Worm (Caenorhabditis elegans): ENCODE data around the gene C44B12.9.

Gene C44B12.9

DNA sequence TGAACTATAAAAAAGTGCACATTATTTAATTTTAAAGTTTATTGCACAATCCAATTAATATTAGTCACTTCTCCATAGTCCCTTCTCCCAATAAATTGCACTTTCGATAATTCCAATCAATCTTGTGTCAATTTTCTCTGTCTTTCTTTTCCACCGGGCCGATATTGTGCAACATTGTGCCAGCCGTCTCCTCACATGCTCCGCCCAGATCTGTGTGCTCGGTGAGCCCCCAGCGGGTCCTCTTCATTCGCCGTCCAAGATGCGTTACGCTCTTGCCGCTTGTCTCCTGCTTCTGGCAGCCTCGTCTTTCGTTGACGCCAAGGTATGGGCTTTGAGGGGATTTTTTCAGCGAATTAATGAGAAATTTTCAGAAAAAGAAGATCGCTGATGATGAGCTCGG lies 2.8 kb upstream of the C44B12.9 start, which contains the start of gene ost-1 (continued):
- no peak for TF ChIP-seq blmp-1 (tag; optimal IDR thresholded peaks at IDR 0.05)
- no peak for TF ChIP-seq tbx-2 (tag; optimal IDR thresholded peaks at IDR 0.05)
- no peak for TF ChIP-seq nhr-90 (tag; optimal IDR thresholded peaks at IDR 0.05; ENCODE audit: poor library complexity)
- no peak for TF ChIP-seq ztf-4 (tag; optimal IDR thresholded peaks at IDR 0.05)
- no peak for TF ChIP-seq ceh-88 (GFP tag; IDR thresholded peaks at IDR 0.05)
- peak; percentile 11 for TF ChIP-seq nhr-20 (tag; optimal IDR thresholded peaks at IDR 0.05)
- no peak for TF ChIP-seq fkh-8 (tag; optimal IDR thresholded peaks at IDR 0.05)
- TF ChIP-seq dsc-1 (tag; optimal IDR thresholded peaks at IDR 0.05), result peak; percentile 11
- TF ChIP-seq unc-98 (GFP tag; IDR thresholded peaks at IDR 0.05), result no peak
- TF ChIP-seq sox-4 (tag; optimal IDR thresholded peaks at IDR 0.05), result no peak
- TF ChIP-seq hlh-17 (GFP tag; optimal IDR thresholded peaks at IDR 0.05; ENCODE audit: borderline replicate concordance), result no peak
- no peak for TF ChIP-seq aha-1 (tag; optimal IDR thresholded peaks at IDR 0.05)
- TF ChIP-seq mep-1 (tag; optimal IDR thresholded peaks at IDR 0.05), result peak; percentile 7
- TF ChIP-seq alr-1 (tag; optimal IDR thresholded peaks at IDR 0.05; ENCODE audit: borderline replicate concordance), result no peak
- TF ChIP-seq ama-1 (optimal IDR thresholded peaks at IDR 0.05), result peak; percentile 61
- no peak for TF ChIP-seq nhr-237 (tag; optimal IDR thresholded peaks at IDR 0.05)
- peak; percentile 48 for TF ChIP-seq rnt-1 (tag; optimal IDR thresholded peaks at IDR 0.05)

DNA sequence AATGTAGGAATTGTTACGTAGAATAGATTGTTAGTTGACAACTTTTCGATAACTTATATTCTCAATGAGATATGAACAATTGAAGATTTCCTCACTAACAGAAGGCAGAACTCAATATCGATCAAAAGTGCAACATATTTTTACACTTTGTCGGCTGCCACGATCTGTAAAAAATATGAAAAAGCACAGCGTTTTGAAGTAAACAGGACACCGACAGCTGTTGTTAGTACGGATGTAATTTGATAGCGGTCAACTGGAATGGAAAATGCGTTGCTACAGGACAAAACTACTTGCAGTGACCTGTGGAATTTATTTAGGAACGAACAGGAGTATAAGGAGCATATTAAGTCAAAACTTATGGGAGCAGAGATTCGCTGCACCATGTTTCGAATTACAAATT lies 1.6 kb upstream of the C44B12.9 start:
- TF ChIP-seq ama-1 (optimal IDR thresholded peaks at IDR 0.05) (no peak), grh-1 (GFP tag; IDR thresholded peaks at IDR 0.05) (no peak), swsn-7 (tag; optimal IDR thresholded peaks at IDR 0.05) (no peak), elt-3 (tag; optimal IDR thresholded peaks at IDR 0.05) (no peak), unc-98 (GFP tag; IDR thresholded peaks at IDR 0.05) (no peak), rnt-1 (tag; optimal IDR thresholded peaks at IDR 0.05) (peak; percentile 28), ces-1 (GFP tag; optimal IDR thresholded peaks at IDR 0.05) (no peak), pag-3 (tag; optimal IDR thresholded peaks at IDR 0.05; ENCODE audit: borderline replicate concordance, insufficient read depth) (peak; percentile 31), vab-15 (tag; optimal IDR thresholded peaks at IDR 0.05) (no peak), mdl-1 (tag; optimal IDR thresholded peaks at IDR 0.05) (no peak), lin-14 (GFP tag; optimal IDR thresholded peaks at IDR 0.05) (peak; percentile 29), ztf-11 (tag; optimal IDR thresholded peaks at IDR 0.05) (no peak), nhr-71 (tag; optimal IDR thresholded peaks at IDR 0.05) (peak; percentile 29)

DNA sequence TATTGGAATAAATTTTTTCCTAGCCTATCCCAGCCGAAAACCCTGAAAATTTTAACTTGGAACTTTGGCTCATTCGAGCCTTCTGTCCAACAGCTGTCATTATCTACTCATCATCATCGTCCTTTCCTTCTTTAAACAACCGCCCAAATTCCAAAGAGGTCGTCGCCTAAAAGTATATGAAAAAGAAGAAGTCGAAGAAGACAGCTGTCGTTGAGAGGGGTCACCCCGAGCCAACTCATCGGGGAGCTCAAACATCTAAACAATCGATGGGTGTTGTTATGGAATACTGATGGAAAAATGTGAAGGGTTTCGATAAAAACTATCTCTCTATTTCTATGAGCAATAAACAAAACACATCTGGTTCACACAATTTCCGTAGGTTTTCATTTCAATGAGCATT lies 686 bp upstream of the C44B12.9 start:
- TF ChIP-seq rnt-1 (tag; optimal IDR thresholded peaks at IDR 0.05) (peak; percentile 77), tbx-2 (tag; optimal IDR thresholded peaks at IDR 0.05) (no peak), hpl-2 (GFP tag; optimal IDR thresholded peaks at IDR 0.05) (no peak), lsy-2 (tag; optimal IDR thresholded peaks at IDR 0.05) (peak; percentile 16 to 32), nhr-71 (tag; optimal IDR thresholded peaks at IDR 0.05) (peak; percentile 76), nhr-19 (GFP tag; conservative IDR thresholded peaks at IDR 0.05) (peak; percentile 38), unc-130 (tag; optimal IDR thresholded peaks at IDR 0.05) (peak; percentile 27), snu-23 (GFP tag; optimal IDR thresholded peaks at IDR 0.05) (peak; percentile 36)

DNA sequence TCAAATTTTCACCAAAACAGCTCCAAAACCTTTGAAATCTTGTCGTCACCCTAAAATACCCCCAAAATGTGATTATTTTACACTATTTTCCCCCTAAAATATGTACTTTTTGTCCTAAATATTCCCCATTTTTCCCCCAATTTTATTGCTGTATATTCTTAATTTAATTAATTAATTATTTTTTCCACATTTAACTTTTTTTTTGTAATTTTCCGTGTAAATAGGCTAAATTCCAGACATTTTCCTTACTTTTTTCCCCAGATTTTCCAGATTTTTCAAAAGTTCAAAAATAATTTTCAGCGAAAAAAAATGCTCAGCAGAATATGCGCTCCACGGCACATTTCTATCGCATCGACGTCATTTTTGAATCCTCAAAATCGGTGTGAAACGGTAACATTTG lies 7.3 kb downstream of the C44B12.9 start, which contains the start of gene cox-18:
TSS of gene cox-18 (plus strand) at position 301 of the 400 bp plus-strand sequence.
- TF ChIP-seq nhr-77 (tag; optimal IDR thresholded peaks at IDR 0.05), result no peak

DNA sequence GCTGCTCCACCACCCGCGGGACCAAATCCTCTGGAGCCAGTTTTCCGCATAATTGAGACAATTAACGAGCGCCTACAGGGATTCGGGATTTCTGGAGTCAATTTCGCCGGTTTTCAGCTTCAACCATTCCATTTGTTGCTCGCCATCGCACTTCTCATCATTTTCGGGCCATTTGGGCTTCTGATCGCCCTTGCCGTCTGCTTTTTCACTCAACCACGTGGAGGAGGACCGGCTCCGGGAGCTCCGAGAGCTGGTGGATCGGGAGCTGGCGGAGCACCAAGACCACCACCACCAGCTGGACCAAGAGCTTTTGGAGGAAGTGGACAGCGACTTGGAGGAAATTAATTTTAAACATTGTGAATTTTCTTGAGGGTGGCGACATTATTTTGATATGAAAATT lies 8.3 kb downstream of the C44B12.9 start:
- TF ChIP-seq egl-27 (tag; optimal IDR thresholded peaks at IDR 0.05) (no peak), jun-1 (tag; optimal IDR thresholded peaks at IDR 0.05) (no peak), nhr-47 (tag; optimal IDR thresholded peaks at IDR 0.05) (no peak), mep-1 (tag; optimal IDR thresholded peaks at IDR 0.05) (no peak), ets-5 (GFP tag; IDR thresholded peaks at IDR 0.05) (no peak), dpl-1 (GFP tag; optimal IDR thresholded peaks at IDR 0.05) (no peak), snu-23 (GFP tag; optimal IDR thresholded peaks at IDR 0.05) (no peak), tlp-1 (tag; optimal IDR thresholded peaks at IDR 0.05) (no peak), skn-1 (tag; optimal IDR thresholded peaks at IDR 0.05) (no peak), zag-1 (tag; optimal IDR thresholded peaks at IDR 0.05) (no peak), lin-35 (GFP tag; optimal IDR thresholded peaks at IDR 0.05) (no peak)
